Fruit fly (Drosophila melanogaster): Measurements from ENCODE around the gene CG31678.

- TF ChIP-seq CTCF (optimal IDR thresholded peaks at IDR 0.05) (peak in 1 of 2 experiments; percentile 26), CG8478 (optimal IDR thresholded peaks at IDR 0.05) (no peak)
Measured at dm6 chr2L:20647240-20647908, 28.4 kb downstream of the CG31678 start.
